Worm (Caenorhabditis elegans): Measurements from ENCODE around the gene srw-77.
A peak's percentile ranks its signal among the peaks of the same experiment; 100 is the strongest.

The srw-77 gene

ce11 chrV:16599835-16600234 is 43.6 kb downstream of the srw-77 start:
- TF ChIP-seq B0310.2 (tag; optimal IDR thresholded peaks at IDR 0.05) (no peak), aly-1 (tag; optimal IDR thresholded peaks at IDR 0.05) (no peak), flt-1 (GFP tag; IDR thresholded peaks at IDR 0.05) (no peak), sea-1 (GFP tag; conservative IDR thresholded peaks at IDR 0.05) (no peak), hmg-4 (GFP tag; optimal IDR thresholded peaks at IDR 0.05) (no peak), pes-1 (GFP tag; IDR thresholded peaks at IDR 0.05) (no peak), tra-4 (tag; optimal IDR thresholded peaks at IDR 0.05) (no peak)

DNA sequence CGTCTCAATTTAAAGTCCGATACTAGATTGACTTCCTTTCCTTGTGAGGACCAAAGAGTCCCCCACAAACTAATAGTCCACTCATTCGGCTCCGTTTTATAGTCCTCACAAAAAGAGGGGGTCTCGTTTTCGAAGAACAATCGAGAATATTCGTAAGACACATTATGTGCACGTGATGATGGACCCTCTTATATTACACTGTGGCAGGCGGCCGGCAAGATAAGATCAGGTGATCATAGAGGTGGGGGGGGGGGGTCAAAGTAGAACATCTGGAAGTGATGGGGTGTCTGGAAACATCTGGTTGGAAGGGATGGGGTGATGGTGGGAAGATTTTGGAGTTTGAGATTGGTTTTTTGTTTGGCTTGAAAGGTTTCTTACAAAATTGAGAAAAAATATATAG is 45.0 kb downstream of the srw-77 start:
- no peak for TF ChIP-seq aly-1 (tag; optimal IDR thresholded peaks at IDR 0.05)
- TF ChIP-seq ama-1 (optimal IDR thresholded peaks at IDR 0.05): no peak

- TF ChIP-seq scrt-1 (GFP tag; IDR thresholded peaks at IDR 0.05): no peak
These were observed 47.4 kb downstream of the srw-77 start for ce11 chrV:16596102-16596501.

DNA sequence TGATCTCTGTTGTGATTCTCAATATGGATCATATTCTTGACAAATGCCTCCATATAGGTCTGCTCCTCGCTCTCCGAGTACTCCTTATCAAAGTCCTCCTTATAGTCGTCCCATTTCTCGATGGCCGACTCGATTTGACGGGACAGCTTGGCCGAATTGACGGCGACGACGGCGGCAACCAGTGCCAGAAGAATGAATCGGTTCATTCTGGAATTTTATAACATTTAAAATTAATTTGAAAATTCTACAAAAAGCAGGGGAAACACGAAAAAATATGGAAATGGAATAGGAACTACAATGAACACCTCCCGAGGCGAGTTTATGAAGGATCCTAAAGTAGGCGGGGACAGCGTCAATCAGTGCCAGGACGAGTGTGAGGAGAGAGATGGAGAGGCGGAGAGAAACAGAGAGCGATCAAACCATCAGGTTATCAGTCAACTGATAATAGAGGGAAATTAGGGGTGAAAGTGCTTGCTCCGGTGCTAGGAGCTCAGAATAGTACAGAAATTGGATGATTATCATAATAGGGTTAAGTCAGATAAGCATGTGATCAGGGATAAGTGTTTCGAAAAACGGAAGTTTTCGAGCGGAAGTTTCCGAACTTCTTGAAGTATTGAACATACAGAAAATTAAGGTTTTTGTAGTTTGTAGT is 48.2 kb downstream of the srw-77 start, which contains the start of gene cpl-1:
TSS of gene cpl-1 (minus strand) at position 207 of the 652 bp plus-strand sequence.
- no peak for TF ChIP-seq sea-1 (GFP tag; conservative IDR thresholded peaks at IDR 0.05)
- TF ChIP-seq hnd-1 (tag; optimal IDR thresholded peaks at IDR 0.05): no peak
- TF ChIP-seq hmbx-1 (tag; optimal IDR thresholded peaks at IDR 0.05): no peak
- TF ChIP-seq ama-1 (optimal IDR thresholded peaks at IDR 0.05): no peak
- TF ChIP-seq hmg-4 (GFP tag; optimal IDR thresholded peaks at IDR 0.05): no peak
- no peak for TF ChIP-seq scrt-1 (GFP tag; IDR thresholded peaks at IDR 0.05)

DNA sequence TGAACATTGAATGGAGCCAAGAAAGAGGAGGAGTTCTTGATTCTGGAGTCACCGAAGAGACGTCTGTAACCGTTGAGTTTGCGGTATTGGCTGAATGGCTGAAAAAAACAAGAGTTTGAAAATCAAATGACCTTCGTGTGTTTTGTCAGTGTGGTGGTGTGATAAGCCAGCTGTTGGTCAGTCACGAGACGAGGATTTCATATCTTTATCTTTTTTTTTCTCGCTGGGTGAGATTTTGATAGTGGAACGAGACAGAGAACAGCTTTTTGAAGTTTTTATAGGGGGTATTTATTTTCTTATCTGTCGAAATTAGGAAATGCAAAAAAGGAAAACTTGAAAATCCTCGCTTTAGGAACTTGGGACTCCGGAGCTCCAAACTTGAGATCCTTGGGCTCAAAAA is 48.9 kb downstream of the srw-77 start:
- TF ChIP-seq flt-1 (GFP tag; IDR thresholded peaks at IDR 0.05) (no peak), aly-1 (tag; optimal IDR thresholded peaks at IDR 0.05) (no peak), F13C5.2 (tag; optimal IDR thresholded peaks at IDR 0.05) (no peak), hnd-1 (tag; optimal IDR thresholded peaks at IDR 0.05) (no peak), pes-1 (GFP tag; IDR thresholded peaks at IDR 0.05) (no peak), ama-1 (optimal IDR thresholded peaks at IDR 0.05) (no peak), tbx-37 (GFP tag; conservative IDR thresholded peaks at IDR 0.05) (no peak), hmg-4 (GFP tag; optimal IDR thresholded peaks at IDR 0.05) (no peak), ceh-36 (tag; optimal IDR thresholded peaks at IDR 0.05) (no peak), tra-4 (tag; optimal IDR thresholded peaks at IDR 0.05) (no peak), ceh-13 (GFP tag; optimal IDR thresholded peaks at IDR 0.05) (no peak)

- no peak for TF ChIP-seq tra-4 (tag; optimal IDR thresholded peaks at IDR 0.05)
- TF ChIP-seq ceh-13 (GFP tag; optimal IDR thresholded peaks at IDR 0.05): no peak
- TF ChIP-seq aly-1 (tag; optimal IDR thresholded peaks at IDR 0.05): no peak
- TF ChIP-seq pes-1 (GFP tag; IDR thresholded peaks at IDR 0.05): no peak
- TF ChIP-seq F13C5.2 (tag; optimal IDR thresholded peaks at IDR 0.05): no peak
- no peak for TF ChIP-seq B0310.2 (tag; optimal IDR thresholded peaks at IDR 0.05)
- no peak for TF ChIP-seq ets-7 (tag; optimal IDR thresholded peaks at IDR 0.05)
- TF ChIP-seq tbx-37 (GFP tag; conservative IDR thresholded peaks at IDR 0.05): no peak
- no peak for TF ChIP-seq hnd-1 (tag; optimal IDR thresholded peaks at IDR 0.05)
- TF ChIP-seq flt-1 (GFP tag; IDR thresholded peaks at IDR 0.05): no peak
These were observed 49.7 kb downstream of the srw-77 start for ce11 chrV:16593792-16594059.

- TF ChIP-seq ceh-36 (tag; optimal IDR thresholded peaks at IDR 0.05): peak; percentile 88
- TF ChIP-seq tbx-37 (GFP tag; conservative IDR thresholded peaks at IDR 0.05): no peak
These were observed 50.3 kb downstream of the srw-77 start for ce11 chrV:16592947-16593791.

ce11 chrV:16591992-16592798 is 51.3 kb downstream of the srw-77 start, which contains the start of gene srh-269:
Gene srh-269, minus strand, starts transcription at chrV:16592042.
- TF ChIP-seq ama-1 (optimal IDR thresholded peaks at IDR 0.05) (no peak), F13C5.2 (tag; optimal IDR thresholded peaks at IDR 0.05) (peak; percentile 71), ceh-36 (tag; optimal IDR thresholded peaks at IDR 0.05) (peak; percentile 38), sea-1 (GFP tag; conservative IDR thresholded peaks at IDR 0.05) (peak; percentile 59; the same call in 1 of the 2 replicates), tbx-11 (GFP tag; IDR thresholded peaks at IDR 0.05) (peak; percentile 65), hmg-4 (GFP tag; optimal IDR thresholded peaks at IDR 0.05) (peak; percentile 67), pes-1 (GFP tag; IDR thresholded peaks at IDR 0.05) (peak; percentile 80), B0310.2 (tag; optimal IDR thresholded peaks at IDR 0.05) (peak; percentile 56), hnd-1 (tag; optimal IDR thresholded peaks at IDR 0.05) (peak; percentile 31), aly-1 (tag; optimal IDR thresholded peaks at IDR 0.05) (peak; percentile 61), ets-7 (tag; optimal IDR thresholded peaks at IDR 0.05) (peak; percentile 45), scrt-1 (GFP tag; IDR thresholded peaks at IDR 0.05) (peak; percentile 79), hmbx-1 (tag; optimal IDR thresholded peaks at IDR 0.05) (peak; percentile 8), tbx-37 (GFP tag; conservative IDR thresholded peaks at IDR 0.05) (0 out of 2 replicates have a peak, but pooled peaks have one; percentile 43), ceh-13 (GFP tag; optimal IDR thresholded peaks at IDR 0.05) (peak; percentile 11), flt-1 (GFP tag; IDR thresholded peaks at IDR 0.05) (peak; percentile 76), tra-4 (tag; optimal IDR thresholded peaks at IDR 0.05) (peak; percentile 41)
